Worm (Caenorhabditis elegans): ENCODE measurements around the gene cest-32.

DNA sequence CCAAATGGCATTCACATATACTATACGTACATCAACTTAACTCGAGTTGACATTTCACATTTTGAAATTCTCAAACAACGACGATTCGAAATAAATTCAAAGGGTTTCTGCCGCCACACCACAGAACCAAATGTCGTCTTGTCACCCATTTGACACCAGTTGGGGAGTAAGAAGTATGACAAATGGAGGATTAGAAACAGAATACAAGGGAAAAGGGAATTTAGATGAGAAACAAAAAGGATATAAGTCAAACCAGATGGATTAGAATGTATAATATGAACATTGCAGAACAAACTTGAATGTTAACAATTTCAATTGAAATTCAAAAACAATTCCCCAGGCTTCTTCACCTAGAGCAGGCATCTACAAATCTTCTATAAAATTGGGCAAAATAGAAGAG, 32.0 kb downstream of the cest-32 start:
- TF ChIP-seq hmg-1.1 (GFP tag; IDR thresholded peaks at IDR 0.05) (no peak), fkh-10 (GFP tag; optimal IDR thresholded peaks at IDR 0.05) (no peak), zag-1 (tag; optimal IDR thresholded peaks at IDR 0.05) (no peak), skn-1 (tag; optimal IDR thresholded peaks at IDR 0.05) (no peak), pha-4 (GFP tag; IDR thresholded peaks at IDR 0.05) (no peak), pha-4 (tag; optimal IDR thresholded peaks at IDR 0.05) (no peak), set-16 (GFP tag; IDR thresholded peaks at IDR 0.05) (no peak), mdl-1 (tag; optimal IDR thresholded peaks at IDR 0.05) (no peak), ceh-82 (tag; optimal IDR thresholded peaks at IDR 0.05) (no peak), pqm-1 (tag; optimal IDR thresholded peaks at IDR 0.05) (no peak), lsy-2 (tag; optimal IDR thresholded peaks at IDR 0.05) (no peak)
